Fruit fly (Drosophila melanogaster) Kc167 (cell line): Measurements from ENCODE around the gene CG4896.

Source experiments
- Myc ChIP-seq: fragments of >200 bp; optimal IDR thresholded peaks from 2 replicates; lab custom pipeline; 2017; ENCODE audit warnings: missing external identifiers
- Sin3A ChIP-seq: fragments of >200 bp; optimal IDR thresholded peaks from 2 replicates; lab custom pipeline; 2018; ENCODE audit warnings: missing external identifiers
- h ChIP-seq: fragments of >200 bp; optimal IDR thresholded peaks from 3 replicates; lab custom pipeline; 2018; ENCODE audit warnings: missing external identifiers
- insv ChIP-seq: fragments of >200 bp; optimal IDR thresholded peaks from 3 replicates; lab custom pipeline; 2018; ENCODE audit warnings: missing external identifiers
- psq ChIP-seq: fragments of >200 bp; optimal IDR thresholded peaks from 2 replicates; lab custom pipeline; 2017; ENCODE audit warnings: missing external identifiers
- ttk ChIP-seq: sonication (Bioruptor generic); optimal IDR thresholded peaks from 2 replicates; lab custom pipeline; 2017; ENCODE audit warnings: missing external identifiers

Gene CG4896

DNA sequence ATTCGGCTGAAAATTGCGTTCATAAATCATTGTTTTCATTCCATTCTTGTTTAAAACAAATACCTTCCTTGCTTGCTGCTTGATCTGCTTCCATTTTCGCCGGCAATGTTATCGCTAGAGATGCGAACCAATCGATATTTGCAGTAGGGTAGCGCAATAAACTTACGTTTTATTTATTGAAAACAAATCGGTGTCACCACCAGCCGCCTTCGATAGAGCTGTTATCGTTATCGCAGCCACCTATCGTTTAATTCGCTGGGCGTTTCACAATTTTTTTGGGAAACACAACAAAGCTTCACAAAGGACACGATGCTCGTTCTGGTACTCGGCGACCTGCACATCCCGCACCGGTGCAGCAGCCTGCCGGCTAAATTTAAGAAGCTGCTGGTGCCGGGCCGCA, 26.9 kb upstream of the CG4896 start, which contains the start of the genes Tfb4 and Vps29:
TSS of gene Tfb4 (minus strand) at position 124 of the 400 bp plus-strand sequence.
TSS of gene Vps29 (plus strand) at position 213 of the 400 bp plus-strand sequence.
- TF ChIP-seq ttk (no peak), insv (no peak)

DNA sequence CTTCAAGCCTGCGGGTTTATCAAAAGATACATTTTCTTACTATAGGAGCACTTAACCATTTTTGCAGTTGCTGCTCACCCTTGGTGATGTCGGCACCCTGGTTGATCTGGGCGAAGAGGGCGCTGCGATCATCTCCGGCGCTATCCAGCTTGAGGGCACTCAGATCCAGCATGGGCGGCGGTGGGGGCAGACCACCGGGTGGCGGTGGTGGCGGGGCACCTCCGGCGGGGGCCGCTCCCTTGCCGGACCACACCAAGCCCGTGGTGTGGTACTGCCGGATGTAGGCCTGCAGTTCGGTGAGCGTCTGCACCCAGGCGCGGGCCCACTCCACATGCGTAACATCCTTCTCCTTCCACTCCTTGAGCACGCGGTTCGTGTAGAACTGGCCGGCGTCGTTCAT, 24.8 kb upstream of the CG4896 start:
- TF ChIP-seq psq (lab: Kevin White, UChicago) (no peak), insv (no peak), ttk (no peak)

DNA sequence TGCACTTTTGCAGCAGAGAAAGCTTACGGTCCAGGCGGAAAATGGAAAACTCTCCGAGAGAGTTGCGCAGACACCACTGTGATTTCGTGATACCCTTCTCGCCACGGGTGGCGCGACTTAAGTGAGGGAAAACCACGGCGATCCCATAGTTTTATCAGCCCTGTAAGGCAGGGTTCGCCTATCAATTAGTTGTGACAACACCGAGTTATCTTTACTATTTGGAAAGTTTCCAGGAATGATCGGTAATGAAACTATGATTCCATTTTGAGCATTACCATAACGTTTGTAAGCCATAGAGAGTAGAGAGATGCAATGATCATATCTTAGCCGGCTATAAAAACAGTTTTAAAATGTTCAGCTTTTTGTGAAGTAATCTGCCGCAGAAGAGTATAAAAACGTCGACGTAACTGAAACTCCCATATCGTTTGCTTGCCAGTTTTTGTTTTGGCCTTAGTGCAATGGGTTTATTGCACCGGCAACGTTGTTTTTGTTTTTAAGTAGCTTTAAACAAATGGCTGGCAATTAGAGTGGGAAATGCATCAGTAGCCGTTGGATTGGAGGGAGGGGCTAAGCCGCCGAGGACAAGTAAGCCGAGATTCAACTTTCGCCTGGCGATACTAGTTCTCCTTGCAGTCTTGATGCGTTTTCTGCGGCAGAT, 20.8 kb upstream of the CG4896 start:
- TF ChIP-seq Sin3A (lab: Kevin White, UChicago) (no peak), psq (lab: Kevin White, UChicago) (no peak), h (lab: Kevin White, UChicago) (no peak)

DNA sequence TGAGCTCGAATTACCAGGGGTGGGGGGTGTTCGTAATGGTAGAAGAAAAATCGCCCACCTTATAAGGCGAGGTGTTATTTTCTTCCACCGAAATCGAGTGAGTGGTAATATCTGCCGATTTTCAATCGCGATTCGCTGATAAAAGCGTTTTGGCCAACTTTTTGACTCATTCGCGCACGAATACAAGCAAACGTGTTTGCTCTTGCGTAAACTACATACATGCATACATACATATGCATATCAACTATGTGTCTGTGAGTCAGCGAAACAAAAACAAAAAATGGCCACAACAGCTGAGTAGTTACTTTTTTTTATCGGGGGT, 20.2 kb upstream of the CG4896 start:
- TF ChIP-seq h (lab: Kevin White, UChicago) (no peak), Sin3A (lab: Kevin White, UChicago) (no peak), psq (lab: Kevin White, UChicago) (no peak), ttk (no peak), Myc (lab: Kevin White, UChicago) (no peak), insv (no peak)

DNA sequence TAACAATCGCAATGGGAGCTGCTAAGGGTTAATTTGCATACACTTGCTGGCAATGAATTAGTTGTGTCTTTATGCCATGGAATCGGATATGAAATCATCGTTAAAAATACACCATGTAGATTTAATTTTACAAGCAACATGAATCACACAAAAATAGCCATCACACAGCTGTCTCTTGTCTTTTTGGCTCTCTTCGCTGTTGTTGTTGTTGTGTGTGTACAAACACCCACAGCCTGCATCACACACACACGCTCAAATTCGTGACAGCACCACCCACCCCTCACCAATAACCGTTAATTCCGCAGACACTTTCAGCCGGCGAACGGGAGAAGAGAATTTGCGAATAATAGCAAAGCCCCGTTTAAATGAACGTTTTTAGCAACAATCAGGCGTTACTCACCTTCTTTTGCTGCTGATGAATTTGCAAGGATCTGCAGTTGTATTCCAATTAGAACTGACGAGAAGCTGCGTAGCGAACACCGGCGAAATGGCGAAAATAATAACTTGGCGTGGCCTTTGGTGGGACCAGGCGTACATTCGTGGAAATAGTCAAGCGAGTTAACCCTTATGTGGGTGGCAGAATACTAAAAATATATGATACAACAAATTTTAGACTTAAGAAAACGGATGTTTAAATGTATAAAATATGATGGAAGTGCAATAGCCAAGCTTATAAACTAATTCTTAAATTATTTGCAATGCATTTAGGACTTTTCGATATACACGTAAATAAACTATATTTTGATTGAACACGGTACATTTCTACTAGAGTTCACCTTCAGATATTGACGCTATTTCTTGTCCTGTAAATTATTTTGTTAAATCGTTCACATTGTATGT, 19.6 kb upstream of the CG4896 start, which contains the start of gene capt:
TSS of gene capt (minus strand) at position 584 of the 840 bp plus-strand sequence.
- TF ChIP-seq Sin3A (lab: Kevin White, UChicago), result peak; percentile 89
- TF ChIP-seq h (lab: Kevin White, UChicago), result no peak

DNA sequence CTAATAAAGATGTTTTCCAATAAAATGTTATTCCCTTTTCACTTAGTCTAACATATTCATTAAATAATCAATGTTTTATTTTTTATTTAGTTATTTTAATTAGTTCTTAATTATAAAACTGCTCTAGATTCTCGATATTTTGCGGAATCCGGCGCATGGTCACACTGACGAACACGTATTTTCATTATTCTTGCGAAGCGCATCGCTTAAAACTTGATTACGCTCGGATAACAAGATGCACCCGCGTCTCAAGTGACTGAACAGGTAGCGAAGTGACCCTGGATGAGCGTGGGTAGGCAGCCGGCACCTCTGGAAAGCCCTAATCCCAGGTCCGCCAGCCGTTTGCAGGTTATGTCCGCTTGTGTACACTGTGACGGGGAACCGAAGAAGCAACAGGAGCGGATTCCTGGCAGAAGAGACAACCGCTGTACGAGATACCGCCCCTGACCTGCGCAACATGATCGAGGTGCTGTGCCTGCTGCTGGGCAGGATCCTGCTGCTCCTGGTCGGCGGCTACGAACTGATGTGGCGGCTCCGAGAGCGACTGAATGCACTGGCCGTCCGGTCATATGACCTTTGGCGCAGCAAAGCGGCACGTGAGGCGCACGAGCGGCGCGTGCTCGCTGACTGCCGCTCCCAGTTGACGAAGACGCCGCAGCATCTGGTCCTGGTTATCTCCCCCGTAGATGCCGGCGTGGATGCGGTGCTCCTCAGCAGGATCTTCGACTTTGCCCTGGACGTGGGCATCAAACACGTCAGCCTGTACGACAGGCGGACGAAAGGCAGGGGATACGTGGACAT, 18.8 kb upstream of the CG4896 start, which contains the start of gene Tango14:
TSS of gene Tango14 (plus strand) at position 143 of the 801 bp plus-strand sequence.
- TF ChIP-seq insv (no peak), ttk (no peak), h (lab: Kevin White, UChicago) (no peak), Myc (lab: Kevin White, UChicago) (no peak), psq (lab: Kevin White, UChicago) (no peak), Sin3A (lab: Kevin White, UChicago) (no peak)

DNA sequence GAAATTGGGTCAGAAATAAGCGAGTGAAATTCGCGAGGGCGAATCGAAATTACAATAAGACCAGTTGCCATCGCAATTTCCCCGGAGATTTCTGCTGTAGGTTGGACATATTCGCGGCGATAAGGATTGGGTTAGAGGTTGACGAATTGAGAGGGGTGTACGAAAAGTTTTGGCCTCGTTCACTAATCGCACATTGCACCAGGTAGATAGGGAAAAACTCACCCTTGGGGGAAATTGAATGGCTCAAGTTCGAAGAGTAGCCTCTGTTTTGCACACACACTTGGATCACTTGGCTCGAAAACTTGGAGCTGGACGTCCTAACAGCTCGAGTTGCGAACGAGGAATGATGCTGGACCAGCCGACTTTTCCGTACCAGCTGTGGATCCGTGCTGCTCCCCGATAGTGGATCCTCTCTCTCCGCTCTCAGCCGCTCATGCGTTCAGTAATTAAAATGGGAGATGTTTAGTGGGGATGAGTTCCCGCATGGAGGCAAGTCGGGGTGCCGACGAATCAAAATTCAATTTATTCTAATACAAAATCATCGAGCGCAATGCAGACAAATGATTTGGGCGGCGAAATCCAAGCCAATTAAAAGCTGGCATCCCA, 13.8 kb upstream of the CG4896 start, which contains the start of gene CG5080:
TSS of gene CG5080 (minus strand) at position 349 of the 606 bp plus-strand sequence.
- TF ChIP-seq psq (lab: Kevin White, UChicago) (no peak), ttk (no peak), Myc (lab: Kevin White, UChicago) (no peak), Sin3A (lab: Kevin White, UChicago) (no peak), insv (no peak), h (lab: Kevin White, UChicago) (no peak)

DNA sequence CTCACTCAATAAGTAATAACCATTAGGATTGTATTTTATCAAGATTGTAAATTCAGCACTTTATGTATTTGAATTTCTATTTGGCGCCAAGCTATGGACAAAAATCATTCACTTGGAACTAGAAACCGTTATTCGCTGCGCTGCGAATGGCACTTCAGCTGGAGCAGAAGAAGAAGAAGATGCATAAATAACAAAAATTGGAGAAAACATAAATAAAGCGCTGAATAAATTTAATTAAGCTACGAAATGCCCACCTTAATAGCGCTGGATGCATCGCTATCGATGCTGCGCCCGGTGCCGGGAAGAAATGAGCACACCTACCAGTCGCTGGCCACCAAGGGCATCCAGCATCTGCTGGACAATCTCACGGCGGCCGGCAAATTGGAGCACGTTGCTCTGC, 13.2 kb upstream of the CG4896 start, which contains the start of gene IntS14:
TSS of gene IntS14 (plus strand) at position 150 of the 400 bp plus-strand sequence.
- TF ChIP-seq ttk (no peak), psq (lab: Kevin White, UChicago) (no peak), insv (no peak), Myc (lab: Kevin White, UChicago) (no peak), Sin3A (lab: Kevin White, UChicago) (no peak), h (lab: Kevin White, UChicago) (no peak)

DNA sequence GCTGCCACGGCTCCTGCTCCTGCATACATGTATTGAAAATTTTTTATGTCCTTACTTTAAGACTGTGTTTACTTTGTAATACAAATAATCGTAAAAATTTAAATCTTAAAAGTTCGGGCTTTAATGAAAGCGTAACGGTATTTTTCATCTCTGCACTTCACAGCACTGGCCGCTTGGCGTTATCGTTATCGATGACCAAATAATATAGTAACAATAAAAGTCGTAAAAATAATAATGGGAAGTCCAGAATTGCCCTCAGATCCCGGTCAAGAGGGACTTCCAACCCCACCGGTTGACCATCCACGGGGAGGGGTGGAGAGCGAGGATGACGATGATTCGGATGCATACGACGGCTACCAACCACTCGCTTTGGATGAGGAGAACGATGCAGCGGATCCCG, 11.2 kb upstream of the CG4896 start, which contains the start of gene CG14341:
TSS of gene CG14341 (plus strand) at position 181 of the 400 bp plus-strand sequence.
- TF ChIP-seq Myc (lab: Kevin White, UChicago) (no peak), Sin3A (lab: Kevin White, UChicago) (no peak), h (lab: Kevin White, UChicago) (no peak), psq (lab: Kevin White, UChicago) (no peak), insv (no peak), ttk (no peak)

DNA sequence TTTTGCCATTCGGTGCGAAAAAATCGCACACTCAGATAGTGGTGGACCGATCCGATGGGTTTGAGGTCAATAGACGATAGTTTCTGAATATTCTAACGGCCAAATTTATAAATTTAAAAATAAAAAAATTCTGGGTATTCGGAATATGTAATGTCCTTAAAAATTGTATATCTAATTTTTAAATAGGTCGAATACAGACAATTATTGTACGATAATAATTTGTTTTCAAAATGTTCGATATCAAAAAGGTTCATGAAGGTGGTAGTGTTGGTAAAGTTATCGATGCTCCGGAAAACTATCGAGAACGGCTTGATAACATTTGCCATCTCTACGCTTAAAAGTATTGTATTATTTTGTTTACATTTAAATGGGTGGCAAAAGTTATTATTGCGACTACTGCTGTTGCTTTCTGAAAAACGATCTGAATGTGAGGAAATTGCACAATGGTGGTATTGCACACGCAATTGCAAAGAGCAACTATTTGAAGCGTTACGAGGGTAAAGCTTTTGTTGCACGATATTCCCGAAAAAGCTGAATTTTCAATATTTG, 7.5 kb upstream of the CG4896 start, which contains the start of the genes CG31922 and Plap:
TSS of gene CG31922 (plus strand) at position 315 of the 549 bp plus-strand sequence.
TSS of gene Plap (minus strand) at position 499 of the 549 bp plus-strand sequence.
- TF ChIP-seq ttk (no peak), psq (lab: Kevin White, UChicago) (no peak), insv (no peak), Myc (lab: Kevin White, UChicago) (no peak), h (lab: Kevin White, UChicago) (no peak)

DNA sequence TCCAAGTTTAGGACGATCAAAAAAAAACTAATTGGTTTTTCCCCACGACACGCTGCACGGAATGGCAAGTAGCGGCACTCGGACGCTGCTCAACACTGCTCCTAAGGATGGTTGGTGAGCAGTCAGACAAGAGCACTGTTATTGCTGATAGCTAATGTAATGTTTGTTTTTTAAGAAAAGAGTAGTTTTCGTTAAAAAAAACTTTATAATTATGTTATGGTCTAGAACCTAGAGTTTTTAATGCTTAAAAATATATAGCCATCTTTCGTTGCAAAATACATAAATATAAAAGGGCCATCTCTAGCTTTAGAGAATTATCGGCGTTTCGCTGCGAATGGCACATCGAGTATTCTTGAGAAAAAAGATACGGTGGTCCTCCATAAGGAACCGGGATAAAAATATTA, 4.8 kb upstream of the CG4896 start, which contains the start of the genes Charon and CG4887:
TSS of gene Charon (minus strand) at position 102 of the 404 bp plus-strand sequence.
TSS of gene CG4887 (plus strand) at position 306 of the 404 bp plus-strand sequence.
- TF ChIP-seq Sin3A (lab: Kevin White, UChicago), result no peak
- TF ChIP-seq psq (lab: Kevin White, UChicago), result no peak
- no peak for TF ChIP-seq Myc (lab: Kevin White, UChicago)
- no peak for TF ChIP-seq ttk
- TF ChIP-seq h (lab: Kevin White, UChicago), result no peak
- no peak for TF ChIP-seq insv
